Worm (Caenorhabditis elegans) whole organism, L4 larva: ENCODE measurements around the gene Y54F10AR.1.

Experiments
- ceh-32 ChIP-seq: sonication (generic microtip); optimal IDR thresholded peaks from 2 replicates; lab custom pipeline; 2016; ENCODE audit warnings: mild to moderate bottlenecking, missing genetic modification characterization, missing compliant biosample characterization; ENCODE audit not compliant: poor library complexity
- dmd-9 ChIP-seq: fragments of 200-800 bp; sonication (Bioruptor generic); IDR thresholded peaks from 2 replicates; pipeline ENCODE4 v1.3.6; 2022; ENCODE audit warnings: missing genetic modification reagents, missing genetic modification characterization, missing compliant biosample characterization
- lim-7 ChIP-seq: fragments of 200-800 bp; sonication (Bioruptor generic); IDR thresholded peaks from 2 replicates; pipeline ENCODE4 v1.3.6; 2022; ENCODE audit warnings: missing genetic modification characterization, missing compliant biosample characterization
- snpc-4 ChIP-seq: fragments of 150-350 bp; optimal IDR thresholded peaks from 2 replicates; lab custom pipeline; 2014; ENCODE audit warnings: missing biosample characterization, missing genetic modification characterization
- spr-1 ChIP-seq: sonication (generic microtip); optimal IDR thresholded peaks from 2 replicates; lab custom pipeline; 2016; ENCODE audit warnings: mild to moderate bottlenecking, missing genetic modification characterization, missing compliant biosample characterization
- unc-39 ChIP-seq: sonication (generic microtip); optimal IDR thresholded peaks from 2 replicates; lab custom pipeline; 2017; ENCODE audit warnings: missing biosample characterization, missing genetic modification characterization

ce11 chrIII:2553579-2553978, 21.9 kb downstream of the Y54F10AR.1 start:
- TF ChIP-seq lim-7 (GFP tag; lab: Robert Waterston, UW) (no peak), ceh-32 (tag; lab: Kevin White, UChicago) (no peak), spr-1 (no peak), dmd-9 (GFP tag; lab: Robert Waterston, UW) (no peak), snpc-4 (tag; lab: Kevin White, UChicago) (no peak), unc-39 (no peak)
